Fruit fly (Drosophila melanogaster) whole organism, embryonic: ENCODE data around the gene Rpp30.

Experiments
- Antp ChIP-seq: fragments of 200-800 bp; sonication (Bioruptor generic); optimal IDR thresholded peaks from 3 replicates; lab custom pipeline; 2016; ENCODE audit warnings: missing biosample characterization, missing genetic modification characterization
- Atf6 ChIP-seq: fragments of 200-800 bp; sonication (Bioruptor generic); IDR thresholded peaks from 2 replicates; pipeline ENCODE4 v1.3.6; 2022; ENCODE audit warnings: missing biosample characterization, missing genetic modification characterization
- B-H2 ChIP-seq: fragments of 200-800 bp; sonication (Bioruptor generic); optimal IDR thresholded peaks from 2 replicates; lab custom pipeline; 2018; ENCODE audit warnings: missing biosample characterization, mild to moderate bottlenecking, missing genetic modification characterization
- BEAF-32 ChIP-seq: fragments of 200-800 bp; sonication (Bioruptor generic); optimal IDR thresholded peaks from 3 replicates; lab custom pipeline; 2017; ENCODE audit warnings: missing biosample characterization, missing genetic modification characterization, mild to moderate bottlenecking, moderate library complexity, missing genetic modification reagents
- Bgb ChIP-seq: fragments of 200-800 bp; sonication (Bioruptor generic); IDR thresholded peaks from 2 replicates; pipeline ENCODE4 v1.3.6; 2022; ENCODE audit warnings: missing biosample characterization, missing genetic modification characterization; ENCODE audit not compliant: partially characterized antibody
- CG11560 ChIP-seq: fragments of 200-800 bp; sonication (Bioruptor generic); IDR thresholded peaks from 3 replicates; pipeline ENCODE4 v1.3.6; 2022; ENCODE audit warnings: missing biosample characterization, missing genetic modification characterization
- CG13287 ChIP-seq: fragments of 200-800 bp; sonication (Bioruptor generic); IDR thresholded peaks from 2 replicates; pipeline ENCODE4 v1.3.6; 2022; ENCODE audit warnings: missing biosample characterization, missing genetic modification characterization; ENCODE audit not compliant: partially characterized antibody
- CG14710 ChIP-seq: fragments of 200-800 bp; sonication (Bioruptor generic); optimal IDR thresholded peaks from 3 replicates; lab custom pipeline; 2019; ENCODE audit warnings: missing biosample characterization, mild to moderate bottlenecking, missing genetic modification characterization, moderate library complexity
- CG1603 ChIP-seq: fragments of 200-800 bp; sonication (Bioruptor generic); optimal IDR thresholded peaks from 2 replicates; lab custom pipeline; 2019; ENCODE audit warnings: missing biosample characterization, mild to moderate bottlenecking, missing genetic modification characterization, moderate library complexity
- CG17361 ChIP-seq: fragments of 200-800 bp; sonication (Bioruptor generic); IDR thresholded peaks from 3 replicates; pipeline ENCODE4 v1.3.6; 2022; ENCODE audit warnings: missing biosample characterization, missing genetic modification characterization
- CG18262 ChIP-seq: fragments of 200-800 bp; optimal IDR thresholded peaks from 3 replicates; lab custom pipeline; 2019; ENCODE audit warnings: missing biosample characterization, mild to moderate bottlenecking, missing genetic modification characterization, moderate library complexity
- CG18599 ChIP-seq: fragments of 200-800 bp; sonication (Bioruptor generic); optimal IDR thresholded peaks from 3 replicates; lab custom pipeline; 2017; ENCODE audit warnings: missing biosample characterization, missing genetic modification characterization, mild to moderate bottlenecking, moderate library complexity, missing genetic modification reagents
- CG2116 ChIP-seq: fragments of 200-800 bp; sonication (Bioruptor generic); optimal IDR thresholded peaks from 3 replicates; lab custom pipeline; 2018; ENCODE audit warnings: missing biosample characterization, mild to moderate bottlenecking, missing genetic modification characterization
- CG2129 ChIP-seq: fragments of 200-800 bp; sonication (Bioruptor generic); IDR thresholded peaks from 2 replicates; pipeline ENCODE4 v1.3.6; 2022; ENCODE audit warnings: missing biosample characterization, missing genetic modification characterization; ENCODE audit not compliant: partially characterized antibody
- CG2678 ChIP-seq: fragments of 200-800 bp; sonication (Bioruptor generic); optimal IDR thresholded peaks from 3 replicates; lab custom pipeline; 2019; ENCODE audit warnings: missing biosample characterization, mild to moderate bottlenecking, missing genetic modification characterization, moderate library complexity
- CG2712 ChIP-seq: fragments of 200-800 bp; optimal IDR thresholded peaks from 3 replicates; lab custom pipeline; 2019; ENCODE audit warnings: missing biosample characterization, mild to moderate bottlenecking, missing genetic modification characterization, moderate library complexity
- CG34224 ChIP-seq: fragments of 200-800 bp; sonication (Bioruptor generic); IDR thresholded peaks from 3 replicates; pipeline ENCODE4 v1.3.6; 2022; ENCODE audit warnings: missing biosample characterization, missing genetic modification characterization; ENCODE audit not compliant: partially characterized antibody
- CG3838 ChIP-seq: fragments of 200-800 bp; sonication (Bioruptor generic); optimal IDR thresholded peaks from 3 replicates; lab custom pipeline; 2016; ENCODE audit warnings: missing biosample characterization, missing genetic modification characterization
- CG4854 ChIP-seq: fragments of 200-800 bp; sonication (Bioruptor generic); optimal IDR thresholded peaks from 2 replicates; lab custom pipeline; 2016; ENCODE audit warnings: missing biosample characterization, missing genetic modification characterization, inconsistent platforms
- CG7839 ChIP-seq: fragments of 200-800 bp; sonication (Bioruptor generic); optimal IDR thresholded peaks from 3 replicates; lab custom pipeline; 2018; ENCODE audit warnings: missing biosample characterization, mild to moderate bottlenecking, missing genetic modification characterization, moderate library complexity
- CG8290 ChIP-seq, 3 experiments: fragments of 200-800 bp; sonication (Bioruptor generic); optimal IDR thresholded peaks; 2 replicates each; lab custom pipeline; 2016 to 2019; ENCODE audit warnings: missing biosample characterization in 3 of 3, missing genetic modification characterization in 3 of 3, mild to moderate bottlenecking in 2 of 3, moderate library complexity in 1 of 3
- CG9797 ChIP-seq: fragments of 200-800 bp; sonication (Bioruptor generic); optimal IDR thresholded peaks from 3 replicates; lab custom pipeline; 2018; ENCODE audit warnings: missing biosample characterization, mild to moderate bottlenecking, missing genetic modification characterization
- Doc3 ChIP-seq: fragments of 200-800 bp; sonication (Bioruptor generic); IDR thresholded peaks from 3 replicates; pipeline ENCODE4 v1.3.6; 2022; ENCODE audit warnings: missing biosample characterization, missing genetic modification characterization; ENCODE audit not compliant: partially characterized antibody
- E2f2 ChIP-seq: fragments of 200-800 bp; sonication (Bioruptor generic); IDR thresholded peaks from 2 replicates; pipeline ENCODE4 v1.3.6; 2022; ENCODE audit warnings: missing biosample characterization, missing genetic modification characterization
- HmgZ ChIP-seq: fragments of 200-800 bp; sonication (Bioruptor generic); optimal IDR thresholded peaks from 2 replicates; lab custom pipeline; 2018; ENCODE audit warnings: missing biosample characterization, mild to moderate bottlenecking, missing genetic modification characterization
- Hr3 ChIP-seq: fragments of 200-800 bp; sonication (Bioruptor generic); optimal IDR thresholded peaks from 3 replicates; lab custom pipeline; 2016; ENCODE audit warnings: missing biosample characterization, missing genetic modification characterization
- MBD-R2 ChIP-seq: fragments of 200-800 bp; sonication (Bioruptor generic); IDR thresholded peaks from 2 replicates; pipeline ENCODE4 v1.3.6; 2022; ENCODE audit warnings: missing biosample characterization, missing genetic modification characterization
- Mrtf ChIP-seq: fragments of 200-800 bp; sonication (Bioruptor generic); IDR thresholded peaks from 3 replicates; pipeline ENCODE4 v1.3.6; 2022; ENCODE audit warnings: missing biosample characterization, missing genetic modification characterization
- Myb ChIP-seq: fragments of 200-800 bp; sonication (Bioruptor generic); optimal IDR thresholded peaks from 2 replicates; lab custom pipeline; 2016; ENCODE audit warnings: missing biosample characterization, missing genetic modification characterization
- Ptx1 ChIP-seq: fragments of 200-800 bp; sonication (Bioruptor generic); IDR thresholded peaks from 2 replicates; pipeline ENCODE4 v1.3.6; 2022; ENCODE audit warnings: missing biosample characterization, missing genetic modification characterization
- Sox100B ChIP-seq: fragments of 200-800 bp; sonication (Bioruptor generic); optimal IDR thresholded peaks from 3 replicates; lab custom pipeline; 2018; ENCODE audit warnings: missing biosample characterization, mild to moderate bottlenecking, missing genetic modification characterization
- Sry-δ ChIP-seq: fragments of 200-800 bp; sonication (Bioruptor generic); optimal IDR thresholded peaks from 2 replicates; lab custom pipeline; 2016; ENCODE audit warnings: missing biosample characterization, missing genetic modification characterization
- Xbp1 ChIP-seq: fragments of 200-800 bp; sonication (Bioruptor generic); optimal IDR thresholded peaks from 3 replicates; lab custom pipeline; 2016; ENCODE audit warnings: missing biosample characterization, mild to moderate bottlenecking, missing genetic modification characterization
- bbx ChIP-seq: fragments of 200-800 bp; sonication (Bioruptor generic); IDR thresholded peaks from 2 replicates; pipeline ENCODE4 v1.3.6; 2022; ENCODE audit warnings: missing biosample characterization, missing genetic modification characterization; ENCODE audit not compliant: partially characterized antibody
- chn ChIP-seq: fragments of 200-800 bp; sonication (Bioruptor generic); optimal IDR thresholded peaks from 2 replicates; lab custom pipeline; 2016; ENCODE audit warnings: missing biosample characterization, missing genetic modification characterization
- dm ChIP-seq: fragments of 200-800 bp; sonication (Bioruptor generic); optimal IDR thresholded peaks from 3 replicates; lab custom pipeline; 2016; ENCODE audit warnings: missing biosample characterization, missing genetic modification characterization
- gfzf ChIP-seq: fragments of 200-800 bp; sonication (Bioruptor generic); optimal IDR thresholded peaks from 2 replicates; lab custom pipeline; 2016; ENCODE audit warnings: missing biosample characterization, mild to moderate bottlenecking, missing genetic modification characterization, moderate library complexity
- grau ChIP-seq: fragments of 200-800 bp; optimal IDR thresholded peaks from 3 replicates; lab custom pipeline; 2019; ENCODE audit warnings: missing biosample characterization, mild to moderate bottlenecking, missing genetic modification characterization, moderate library complexity
- hbn ChIP-seq: fragments of 200-800 bp; sonication (Bioruptor generic); IDR thresholded peaks from 2 replicates; pipeline ENCODE4 v1.3.6; 2022; ENCODE audit warnings: missing biosample characterization, missing genetic modification characterization; ENCODE audit not compliant: partially characterized antibody
- lilli ChIP-seq: fragments of 200-800 bp; sonication (Bioruptor generic); optimal IDR thresholded peaks from 3 replicates; lab custom pipeline; 2016; ENCODE audit warnings: missing biosample characterization, missing genetic modification characterization
- mam ChIP-seq: fragments of 200-800 bp; sonication (Bioruptor generic); optimal IDR thresholded peaks from 3 replicates; lab custom pipeline; 2016; ENCODE audit warnings: missing biosample characterization, missing genetic modification characterization
- peb ChIP-seq: fragments of 200-800 bp; sonication (Bioruptor generic); IDR thresholded peaks from 2 replicates; pipeline ENCODE4 v1.3.6; 2022; ENCODE audit warnings: missing biosample characterization, missing genetic modification characterization
- pita ChIP-seq: fragments of 200-800 bp; sonication (Bioruptor generic); optimal IDR thresholded peaks from 2 replicates; lab custom pipeline; 2017; ENCODE audit warnings: missing biosample characterization, mild to moderate bottlenecking, missing genetic modification characterization
- rib ChIP-seq: fragments of 200-800 bp; sonication (Bioruptor generic); IDR thresholded peaks from 2 replicates; pipeline ENCODE4 v1.3.6; 2022; ENCODE audit warnings: missing biosample characterization, missing genetic modification characterization
- sqz ChIP-seq: fragments of 200-800 bp; sonication (Bioruptor generic); optimal IDR thresholded peaks from 3 replicates; lab custom pipeline; 2018; ENCODE audit warnings: missing biosample characterization, mild to moderate bottlenecking, missing genetic modification characterization
- stwl ChIP-seq: fragments of 200-800 bp; sonication (Bioruptor generic); optimal IDR thresholded peaks from 3 replicates; lab custom pipeline; 2018; ENCODE audit warnings: missing biosample characterization, mild to moderate bottlenecking, missing genetic modification characterization, moderate library complexity
- usp ChIP-seq: fragments of >200 bp; optimal IDR thresholded peaks from 2 replicates; lab custom pipeline; 2017; ENCODE audit warnings: missing biosample characterization, missing genetic modification characterization

Rpp30 gene

dm6 chr2L:294452-295362 is 42.5 kb upstream of the Rpp30 start, which contains the start of the genes U2af38 and Stip1 (continued):
- TF ChIP-seq chn (GFP tag; lab: Kevin White, UChicago) (peak; percentile 21), CG7839 (peak; percentile 20), Antp (GFP tag; lab: Kevin White, UChicago) (peak; percentile 26), Myb (GFP tag; lab: Kevin White, UChicago) (peak; percentile 6), CG13287 (peak; percentile 80), lilli (GFP tag; lab: Kevin White, UChicago) (peak; percentile 14), CG2116 (GFP tag; lab: Kevin White, UChicago) (peak; percentile 95), CG17361 (GFP tag; lab: Robert Waterston, UW) (peak; percentile 58; the same call in 2 of the 3 replicates), stwl (tag; lab: Kevin White, UChicago) (peak; percentile 42), E2f2 (GFP tag; lab: Robert Waterston, UW) (peak; percentile 40), usp (GFP tag; lab: Kevin White, UChicago) (no peak), HmgZ (tag; lab: Kevin White, UChicago) (peak; percentile 29), CG18599 (peak; percentile 2), CG8290 (GFP tag; optimal IDR thresholded peaks at IDR 0.05; lab: Kevin White, UChicago) (peak; percentile 2), CG8290 (tag; optimal IDR thresholded peaks at IDR 0.05; lab: Kevin White, UChicago) (peak in 1 of 2 experiments; percentile 20), CG18262 (tag; lab: Kevin White, UChicago) (peak; percentile 47), Sry-δ (GFP tag; lab: Kevin White, UChicago) (peak; percentile 40), Ptx1 (GFP tag; lab: Robert Waterston, UW) (0 out of 2 replicates have a peak, but pooled peaks have one; percentile 8), CG2712 (tag; lab: Kevin White, UChicago) (peak; percentile 48), grau (tag; lab: Kevin White, UChicago) (peak; percentile 14), BEAF-32 (GFP tag; lab: Kevin White, UChicago) (peak; percentile 69), B-H2 (GFP tag; lab: Kevin White, UChicago) (peak; percentile 80), Bgb (GFP tag; lab: Robert Waterston, UW) (peak; percentile 62), CG4854 (no peak), rib (peak; percentile 63), CG11560 (tag; lab: Robert Waterston, UW) (no peak), hbn (GFP tag; lab: Robert Waterston, UW) (peak; percentile 72), gfzf (GFP tag; lab: Kevin White, UChicago) (peak; percentile 56), CG2678 (tag; lab: Kevin White, UChicago) (peak; percentile 41), Xbp1 (peak; percentile 58), CG3838 (no peak), sqz (peak; percentile 23), pita (GFP tag; lab: Kevin White, UChicago) (peak; percentile 76), CG34224 (GFP tag; lab: Robert Waterston, UW) (peak; percentile 69), MBD-R2 (peak; percentile 55), Doc3 (GFP tag; lab: Robert Waterston, UW) (peak; percentile 61), Sox100B (peak; percentile 24), CG1603 (peak; percentile 49), Mrtf (GFP tag; lab: Robert Waterston, UW) (no peak), bbx (GFP tag; lab: Robert Waterston, UW) (peak; percentile 66), dm (GFP tag; lab: Kevin White, UChicago) (peak; percentile 8), mam (peak; percentile 15), CG14710 (peak; percentile 87), Atf6 (GFP tag; lab: Robert Waterston, UW) (0 out of 2 replicates have a peak, but pooled peaks have one; percentile 33), CG9797 (GFP tag; lab: Kevin White, UChicago) (peak; percentile 38), Hr3 (GFP tag; lab: Kevin White, UChicago) (peak; percentile 8), CG2129 (GFP tag; lab: Robert Waterston, UW) (peak; percentile 41; the same call in 1 of the 2 replicates), peb (GFP tag; lab: Robert Waterston, UW) (no peak)
